Fruit fly (Drosophila melanogaster) whole organism, adult: ENCODE data around the gene Ptpmeg.
A peak's percentile ranks its signal among the peaks of the same experiment; 100 is the strongest.

ENCODE experiments used
- CG11617 ChIP-seq: fragments of 200-800 bp; sonication (Bioruptor generic); optimal IDR thresholded peaks from 2 replicates; lab custom pipeline; 2017; ENCODE audit warnings: mild to moderate bottlenecking, missing biosample characterization, missing genetic modification reagents, missing genetic modification characterization
- CG12768 ChIP-seq: fragments of 200-800 bp; sonication (Bioruptor generic); optimal IDR thresholded peaks from 2 replicates; lab custom pipeline; 2017; ENCODE audit warnings: missing biosample characterization, missing genetic modification characterization, mild to moderate bottlenecking, moderate library complexity, missing genetic modification reagents
- CG14711 ChIP-seq: fragments of 200-800 bp; sonication (Bioruptor generic); optimal IDR thresholded peaks from 2 replicates; lab custom pipeline; 2018; ENCODE audit warnings: missing biosample characterization, mild to moderate bottlenecking, missing genetic modification characterization, moderate library complexity
- CG1620 ChIP-seq: fragments of 200-800 bp; sonication (Bioruptor generic); optimal IDR thresholded peaks from 2 replicates; lab custom pipeline; 2016; ENCODE audit warnings: missing biosample characterization, missing genetic modification characterization
- CG33017 ChIP-seq: fragments of 200-800 bp; sonication (Bioruptor generic); optimal IDR thresholded peaks from 2 replicates; lab custom pipeline; 2018; ENCODE audit warnings: missing biosample characterization, mild to moderate bottlenecking, missing genetic modification characterization, moderate library complexity
- CG5204 ChIP-seq: fragments of 200-800 bp; sonication (Bioruptor generic); optimal IDR thresholded peaks from 2 replicates; lab custom pipeline; 2016; ENCODE audit warnings: missing biosample characterization, missing genetic modification characterization
- CG7045 ChIP-seq: fragments of 200-800 bp; sonication (Bioruptor generic); optimal IDR thresholded peaks from 2 replicates; lab custom pipeline; 2017; ENCODE audit warnings: missing biosample characterization, mild to moderate bottlenecking, missing genetic modification characterization
- CG7101 ChIP-seq: fragments of 200-800 bp; sonication (Bioruptor generic); optimal IDR thresholded peaks from 2 replicates; lab custom pipeline; 2018; ENCODE audit warnings: missing biosample characterization, mild to moderate bottlenecking, missing genetic modification characterization, moderate library complexity
- Clk ChIP-seq: fragments of 200-800 bp; sonication (Bioruptor generic); optimal IDR thresholded peaks from 2 replicates; lab custom pipeline; 2017; ENCODE audit warnings: missing biosample characterization, missing genetic modification characterization
- Crg-1 ChIP-seq: fragments of 200-800 bp; sonication (Bioruptor generic); optimal IDR thresholded peaks from 2 replicates; lab custom pipeline; 2016; ENCODE audit warnings: missing biosample characterization, missing genetic modification characterization
- Hr96 ChIP-seq: fragments of 200-800 bp; sonication (Bioruptor generic); optimal IDR thresholded peaks from 2 replicates; lab custom pipeline; 2016; ENCODE audit warnings: missing biosample characterization, missing genetic modification characterization
- Mnt ChIP-seq: fragments of 200-800 bp; sonication (Bioruptor generic); optimal IDR thresholded peaks from 2 replicates; lab custom pipeline; 2016; ENCODE audit warnings: missing biosample characterization, mild to moderate bottlenecking, missing genetic modification characterization
- bab1 ChIP-seq: fragments of 200-800 bp; sonication (Bioruptor generic); optimal IDR thresholded peaks from 3 replicates; lab custom pipeline; 2019; ENCODE audit warnings: missing biosample characterization, mild to moderate bottlenecking, missing genetic modification characterization, moderate library complexity
- cic ChIP-seq: fragments of 200-800 bp; sonication (Bioruptor generic); optimal IDR thresholded peaks from 2 replicates; lab custom pipeline; 2017; ENCODE audit warnings: missing biosample characterization, mild to moderate bottlenecking, missing genetic modification characterization, moderate library complexity
- cnc ChIP-seq, 2 experiments: fragments of >200 bp; optimal IDR thresholded peaks; 2 replicates each; lab custom pipeline; 2017
- kay ChIP-seq: fragments of 200-800 bp; sonication (Bioruptor generic); peaks from one replicate; lab custom pipeline; 2016; ENCODE audit warnings: missing biosample characterization, missing genetic modification characterization, borderline replicate concordance
- ovo ChIP-seq: fragments of 200-800 bp; sonication (Bioruptor generic); optimal IDR thresholded peaks from 2 replicates; lab custom pipeline; 2016; ENCODE audit warnings: missing biosample characterization, missing genetic modification characterization
- pad ChIP-seq: fragments of 200-800 bp; sonication (Bioruptor generic); optimal IDR thresholded peaks from 3 replicates; lab custom pipeline; 2017; ENCODE audit warnings: missing biosample characterization, missing genetic modification characterization, mild to moderate bottlenecking, moderate library complexity, missing genetic modification reagents
- tj ChIP-seq: fragments of 200-800 bp; sonication (Bioruptor generic); optimal IDR thresholded peaks from 3 replicates; lab custom pipeline; 2017; ENCODE audit warnings: missing biosample characterization, mild to moderate bottlenecking, missing genetic modification characterization, moderate library complexity
- toe ChIP-seq: fragments of 200-800 bp; sonication (Bioruptor generic); optimal IDR thresholded peaks from 2 replicates; lab custom pipeline; 2016; ENCODE audit warnings: missing biosample characterization, missing genetic modification characterization

The Ptpmeg gene

DNA sequence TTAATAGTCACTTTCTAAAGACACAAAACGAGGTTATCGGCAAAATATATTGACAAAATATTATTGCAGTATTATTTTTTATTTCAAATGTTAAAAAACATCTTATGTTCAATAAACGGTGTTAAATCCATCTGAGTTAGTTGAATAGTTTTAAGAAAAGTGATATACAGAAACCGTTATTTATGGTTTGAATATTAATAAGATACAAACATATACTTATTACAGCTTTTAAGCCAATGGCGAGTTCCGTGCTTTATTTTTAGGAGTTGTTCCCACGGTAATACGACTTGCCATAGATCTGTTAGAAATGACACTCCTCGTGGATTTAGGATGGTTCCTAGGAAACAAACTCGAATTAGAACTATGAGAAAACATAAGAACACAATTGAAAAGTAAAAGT is 15.4 kb downstream of the Ptpmeg start:
- TF ChIP-seq kay (GFP tag; lab: Kevin White, UChicago): peak; percentile 88
- no peak for TF ChIP-seq toe
- TF ChIP-seq Crg-1 (GFP tag; lab: Kevin White, UChicago): no peak

DNA sequence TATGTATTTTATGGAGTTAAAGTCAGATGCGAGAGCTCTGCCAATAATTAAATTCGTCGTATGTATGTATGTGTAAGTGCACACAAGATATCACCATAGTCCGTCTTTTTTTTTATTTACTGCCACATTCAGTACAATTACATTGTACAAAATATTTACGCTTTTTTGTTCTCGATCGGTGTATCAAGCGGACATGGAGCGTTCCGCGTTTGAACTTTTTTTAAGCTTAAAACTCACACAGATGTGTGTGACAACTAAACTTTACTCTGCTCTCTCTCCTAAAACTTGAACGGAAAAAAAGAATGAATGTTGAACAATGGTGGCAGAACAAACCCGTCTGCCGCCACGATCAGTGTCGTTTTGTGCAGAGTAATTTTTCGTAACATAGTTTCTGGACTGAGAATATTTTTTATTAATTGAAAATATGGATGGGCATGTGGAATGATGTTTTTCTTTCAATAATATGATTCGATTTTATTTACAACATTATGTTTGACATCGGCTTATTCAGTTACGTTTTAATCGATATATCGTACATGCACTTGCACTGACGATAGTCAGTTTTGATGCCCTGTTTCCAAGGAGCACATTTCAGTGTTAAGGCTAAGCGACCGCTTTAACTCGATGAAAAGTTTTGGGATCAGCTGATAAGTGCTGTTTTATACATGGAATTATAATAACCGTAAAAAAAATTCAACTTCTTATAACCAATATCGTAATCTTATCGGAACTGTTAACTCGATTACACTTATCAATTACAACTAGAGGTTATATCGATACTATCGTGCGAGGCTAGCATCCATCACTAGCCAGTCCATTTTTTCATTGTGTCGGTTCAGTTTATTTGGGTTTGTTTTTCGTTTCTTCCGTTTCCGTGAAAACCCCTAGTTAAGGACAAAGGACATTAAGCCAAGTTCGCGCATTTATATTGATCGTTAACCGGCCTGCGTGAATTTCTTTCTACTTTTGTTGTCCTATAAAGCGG is 19.1 kb downstream of the Ptpmeg start, which contains the start of gene mth:
mth (minus strand) TSS at position 302 of the 985 bp plus-strand sequence.
- TF ChIP-seq kay (GFP tag; lab: Kevin White, UChicago): peak; percentile 77
- TF ChIP-seq Mnt (GFP tag; lab: Kevin White, UChicago): peak; percentile 19
- peak; percentile 21 for TF ChIP-seq tj (GFP tag; lab: Kevin White, UChicago)
- peak; percentile 1 for TF ChIP-seq CG12768 (GFP tag; lab: Kevin White, UChicago)
- no peak for TF ChIP-seq pad
- peak; percentile 39 for TF ChIP-seq cic (GFP tag; lab: Kevin White, UChicago)
- peak; percentile 37 for TF ChIP-seq Crg-1 (GFP tag; lab: Kevin White, UChicago)
- no peak for TF ChIP-seq CG14711 (tag; lab: Kevin White, UChicago)
- TF ChIP-seq CG1620 (GFP tag; lab: Kevin White, UChicago): peak; percentile 70
- TF ChIP-seq Hr96 (GFP tag; lab: Kevin White, UChicago): peak; percentile 74
- TF ChIP-seq CG7101 (tag; lab: Kevin White, UChicago): peak; percentile 29
- TF ChIP-seq ovo (GFP tag; lab: Kevin White, UChicago): peak; percentile 31
- TF ChIP-seq Clk (GFP tag; lab: Kevin White, UChicago): peak; percentile 40
- no peak for TF ChIP-seq CG7045
- peak; percentile 67 for TF ChIP-seq bab1
- TF ChIP-seq CG11617 (GFP tag; lab: Kevin White, UChicago): peak; percentile 62
- TF ChIP-seq cnc (optimal IDR thresholded peaks at IDR 0.05; lab: Kevin White, UChicago): no peak
- peak; percentile 74 for TF ChIP-seq toe
- no peak for TF ChIP-seq CG5204

DNA sequence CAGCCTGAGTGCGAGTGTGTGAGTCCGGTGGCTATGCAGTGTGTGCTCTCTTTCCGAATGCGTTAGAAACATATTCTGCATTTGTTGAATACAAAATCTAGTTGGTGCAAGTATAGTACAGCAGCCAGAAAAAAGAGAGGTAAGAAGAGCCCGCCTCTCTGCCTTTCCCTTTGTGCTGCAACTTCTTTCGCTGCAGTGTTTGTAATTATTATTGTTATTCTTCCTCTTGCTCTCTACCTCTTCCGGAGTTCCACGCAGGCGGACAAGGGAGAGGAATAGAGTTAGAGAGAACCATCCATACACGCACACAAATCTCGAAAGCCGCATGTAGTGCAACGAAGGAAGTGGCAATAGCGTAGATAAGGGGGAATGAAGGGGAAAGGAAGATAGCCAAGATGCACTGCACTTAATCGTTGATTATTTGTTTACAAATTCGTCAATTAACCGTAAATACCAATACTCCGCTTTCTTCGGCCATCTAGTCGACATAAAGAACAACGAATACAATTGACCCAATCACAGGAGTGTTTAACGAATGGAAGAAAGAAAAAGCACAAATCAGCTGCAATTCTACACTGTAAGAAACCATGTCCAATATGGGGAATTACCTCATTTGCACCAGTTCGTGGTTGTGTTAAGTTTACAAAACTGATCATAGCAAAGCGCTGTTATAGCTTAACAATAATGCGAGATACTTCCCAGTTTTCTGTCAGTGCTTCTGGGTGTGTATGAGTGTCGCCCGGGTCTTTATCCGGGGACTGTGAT is 19.9 kb downstream of the Ptpmeg start:
- TF ChIP-seq Clk (GFP tag; lab: Kevin White, UChicago) (no peak), CG7101 (tag; lab: Kevin White, UChicago) (peak; percentile 37), CG11617 (GFP tag; lab: Kevin White, UChicago) (peak; percentile 53), Hr96 (GFP tag; lab: Kevin White, UChicago) (no peak), pad (peak; percentile 96), kay (GFP tag; lab: Kevin White, UChicago) (no peak), CG12768 (GFP tag; lab: Kevin White, UChicago) (peak; percentile 37), CG14711 (tag; lab: Kevin White, UChicago) (peak; percentile 16), cnc (optimal IDR thresholded peaks at IDR 0.05; lab: Kevin White, UChicago) (no peak), bab1 (peak; percentile 56), ovo (GFP tag; lab: Kevin White, UChicago) (no peak), Crg-1 (GFP tag; lab: Kevin White, UChicago) (peak; percentile 39), CG5204 (no peak), tj (GFP tag; lab: Kevin White, UChicago) (peak; percentile 66), toe (no peak), CG33017 (tag; lab: Kevin White, UChicago) (peak; percentile 40), CG7045 (peak; percentile 25), Mnt (GFP tag; lab: Kevin White, UChicago) (no peak), cic (GFP tag; lab: Kevin White, UChicago) (no peak), CG1620 (GFP tag; lab: Kevin White, UChicago) (peak; percentile 15)

DNA sequence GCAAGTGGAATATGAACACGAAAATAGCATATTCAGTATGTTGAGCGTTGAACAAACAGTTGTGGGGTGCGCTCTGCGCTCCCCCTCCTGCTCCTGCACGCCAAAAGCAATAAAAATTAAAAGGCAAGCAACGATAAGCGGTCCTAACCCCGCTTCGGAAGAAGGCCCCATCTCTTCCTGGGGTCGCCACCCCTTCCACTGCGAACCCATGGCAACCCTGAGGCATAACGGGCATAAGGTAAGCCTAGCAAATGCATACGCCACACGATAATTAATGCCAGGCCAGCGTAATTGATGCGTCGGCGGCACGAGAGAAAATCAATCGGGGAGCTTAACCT is 20.5 kb downstream of the Ptpmeg start:
- no peak for TF ChIP-seq kay (GFP tag; lab: Kevin White, UChicago)
- TF ChIP-seq tj (GFP tag; lab: Kevin White, UChicago): peak; percentile 40

DNA sequence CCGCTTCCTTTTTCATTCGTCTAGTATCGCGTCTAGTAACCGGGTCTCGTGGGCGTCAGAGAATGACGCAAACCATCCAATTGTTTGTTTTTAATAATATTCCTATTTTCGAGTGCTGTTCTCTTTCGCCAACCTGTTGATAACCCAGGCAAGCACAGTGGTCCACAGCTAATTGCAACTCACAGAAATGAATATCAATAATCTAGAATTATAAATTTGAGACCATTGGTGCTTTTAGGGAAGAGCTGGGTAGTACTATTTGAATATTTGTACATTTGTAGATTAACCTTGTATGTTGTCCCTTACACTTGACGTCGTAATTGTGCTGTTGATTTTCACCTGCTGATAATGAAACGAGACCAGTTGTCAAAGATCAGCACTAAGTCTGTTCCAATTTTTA is 21.9 kb downstream of the Ptpmeg start:
- TF ChIP-seq cic (GFP tag; lab: Kevin White, UChicago) (peak; percentile 28), cnc (optimal IDR thresholded peaks at IDR 0.05; lab: Kevin White, UChicago) (no peak), CG14711 (tag; lab: Kevin White, UChicago) (peak; percentile 34), Mnt (GFP tag; lab: Kevin White, UChicago) (peak; percentile 5), ovo (GFP tag; lab: Kevin White, UChicago) (no peak), CG7101 (tag; lab: Kevin White, UChicago) (peak; percentile 41)

DNA sequence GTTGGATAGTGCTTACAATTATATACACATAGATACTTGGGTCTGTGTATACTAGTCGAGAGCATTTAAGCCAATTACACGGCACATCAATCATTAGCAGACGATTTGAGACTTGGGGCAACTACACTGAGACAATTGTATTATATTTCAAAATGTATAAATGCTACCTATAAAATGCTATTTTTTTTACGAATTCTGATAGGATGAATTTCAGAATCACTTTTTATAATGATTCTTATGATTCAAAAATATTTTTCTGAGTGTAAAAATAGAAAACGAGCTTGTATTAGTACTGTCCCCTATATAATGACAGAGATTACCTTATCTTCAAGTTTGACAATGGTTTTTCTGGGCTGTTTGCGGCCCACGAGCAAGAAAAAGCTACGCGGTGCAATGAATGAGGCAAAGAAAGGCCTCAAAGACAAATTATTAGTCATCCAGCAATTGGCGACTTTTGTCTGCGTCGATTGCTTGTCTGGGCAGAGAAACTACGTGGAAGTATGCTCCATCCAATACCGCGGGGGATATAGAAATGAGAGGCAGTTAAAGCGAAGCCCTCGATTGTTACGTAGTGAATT is 22.8 kb downstream of the Ptpmeg start:
- TF ChIP-seq CG14711 (tag; lab: Kevin White, UChicago): peak; percentile 73
- TF ChIP-seq kay (GFP tag; lab: Kevin White, UChicago): no peak
- peak; percentile 65 for TF ChIP-seq toe
- peak; percentile 73 for TF ChIP-seq Hr96 (GFP tag; lab: Kevin White, UChicago)
- no peak for TF ChIP-seq Crg-1 (GFP tag; lab: Kevin White, UChicago)
- TF ChIP-seq cnc (optimal IDR thresholded peaks at IDR 0.05; lab: Kevin White, UChicago): no peak
- TF ChIP-seq CG5204: peak; percentile 54
- TF ChIP-seq CG7045: peak; percentile 74
- TF ChIP-seq cic (GFP tag; lab: Kevin White, UChicago): peak; percentile 67
- TF ChIP-seq pad: peak; percentile 48
- peak; percentile 80 for TF ChIP-seq CG11617 (GFP tag; lab: Kevin White, UChicago)
- peak; percentile 32 for TF ChIP-seq Mnt (GFP tag; lab: Kevin White, UChicago)
- TF ChIP-seq CG33017 (tag; lab: Kevin White, UChicago): peak; percentile 79
- TF ChIP-seq ovo (GFP tag; lab: Kevin White, UChicago): no peak
- peak; percentile 35 for TF ChIP-seq CG1620 (GFP tag; lab: Kevin White, UChicago)
- TF ChIP-seq bab1: peak; percentile 86
- TF ChIP-seq CG12768 (GFP tag; lab: Kevin White, UChicago): peak; percentile 76
- peak; percentile 46 for TF ChIP-seq Clk (GFP tag; lab: Kevin White, UChicago)
- peak; percentile 80 for TF ChIP-seq CG7101 (tag; lab: Kevin White, UChicago)
- peak; percentile 52 for TF ChIP-seq tj (GFP tag; lab: Kevin White, UChicago)
